Fruit fly (Drosophila melanogaster) whole organism, pupa: Measurements from ENCODE around the gene Sh.
A peak's percentile ranks its signal among the peaks of the same experiment; 100 is the strongest.

Experiments used
- CG10348 ChIP-seq: fragments of 200-800 bp; sonication (Bioruptor generic); IDR thresholded peaks from 2 replicates; pipeline ENCODE4 v1.3.6; 2022; ENCODE audit warnings: missing biosample characterization, missing genetic modification characterization
- CG12605 ChIP-seq: fragments of 200-800 bp; sonication (Bioruptor generic); IDR thresholded peaks from 2 replicates; pipeline ENCODE4 v1.3.6; 2022; ENCODE audit warnings: missing biosample characterization, missing genetic modification characterization
- CG13204 ChIP-seq: fragments of 200-800 bp; sonication (Bioruptor generic); optimal IDR thresholded peaks from 2 replicates; lab custom pipeline; 2018; ENCODE audit warnings: missing biosample characterization, mild to moderate bottlenecking, missing genetic modification characterization, moderate library complexity
- CG14655 ChIP-seq: fragments of 200-800 bp; sonication (Bioruptor generic); optimal IDR thresholded peaks from 3 replicates; lab custom pipeline; 2017; ENCODE audit warnings: mild to moderate bottlenecking, missing biosample characterization, missing genetic modification reagents, missing genetic modification characterization
- CG15710 ChIP-seq: fragments of 200-800 bp; sonication (Bioruptor generic); optimal IDR thresholded peaks from 2 replicates; lab custom pipeline; 2018; ENCODE audit warnings: missing biosample characterization, mild to moderate bottlenecking, missing genetic modification characterization, moderate library complexity
- CG17806 ChIP-seq: fragments of 200-800 bp; sonication (Bioruptor generic); optimal IDR thresholded peaks from 2 replicates; lab custom pipeline; 2018; ENCODE audit warnings: missing biosample characterization, mild to moderate bottlenecking, missing genetic modification characterization, moderate library complexity
- CG32121 ChIP-seq: fragments of 200-800 bp; sonication (Bioruptor generic); IDR thresholded peaks from 2 replicates; pipeline ENCODE4 v1.3.6; 2022; ENCODE audit warnings: missing biosample characterization, missing genetic modification characterization
- CG34367 ChIP-seq: fragments of 200-800 bp; sonication (Bioruptor generic); optimal IDR thresholded peaks from 2 replicates; lab custom pipeline; 2018; ENCODE audit warnings: missing biosample characterization, mild to moderate bottlenecking, missing genetic modification characterization
- CG4496 ChIP-seq: fragments of 200-800 bp; sonication (Bioruptor generic); IDR thresholded peaks from 3 replicates; pipeline ENCODE4 v1.3.6; 2022; ENCODE audit warnings: missing biosample characterization, missing genetic modification characterization
- CG8159 ChIP-seq: fragments of 200-800 bp; sonication (Bioruptor generic); optimal IDR thresholded peaks from 3 replicates; lab custom pipeline; 2018; ENCODE audit warnings: missing biosample characterization, mild to moderate bottlenecking, missing genetic modification characterization, moderate library complexity
- CG8301 ChIP-seq: fragments of 200-800 bp; sonication (Bioruptor generic); optimal IDR thresholded peaks from 2 replicates; lab custom pipeline; 2018; ENCODE audit warnings: missing biosample characterization, mild to moderate bottlenecking, missing genetic modification characterization
- CG9948 ChIP-seq: fragments of 200-800 bp; sonication (Bioruptor generic); optimal IDR thresholded peaks from 2 replicates; lab custom pipeline; 2018; ENCODE audit warnings: missing biosample characterization, mild to moderate bottlenecking, missing genetic modification characterization, moderate library complexity
- D1 ChIP-seq: fragments of 200-800 bp; sonication (Bioruptor generic); optimal IDR thresholded peaks from 2 replicates; lab custom pipeline; 2018; ENCODE audit warnings: missing biosample characterization, mild to moderate bottlenecking, missing genetic modification characterization, moderate library complexity
- EcR ChIP-seq: fragments of 200-800 bp; sonication (Bioruptor generic); optimal IDR thresholded peaks from 3 replicates; lab custom pipeline; 2019; ENCODE audit warnings: missing biosample characterization, missing genetic modification characterization, mild to moderate bottlenecking, moderate library complexity, missing genetic modification reagents
- Ets98B ChIP-seq: fragments of 200-800 bp; sonication (Bioruptor generic); IDR thresholded peaks from 2 replicates; pipeline ENCODE4 v1.3.6; 2022; ENCODE audit warnings: missing biosample characterization, missing genetic modification characterization
- Pif1A ChIP-seq: fragments of 200-800 bp; sonication (Bioruptor generic); optimal IDR thresholded peaks from 3 replicates; lab custom pipeline; 2016; ENCODE audit warnings: missing biosample characterization, missing genetic modification characterization
- Pif1B ChIP-seq: fragments of 200-800 bp; sonication (Bioruptor generic); optimal IDR thresholded peaks from 3 replicates; lab custom pipeline; 2016; ENCODE audit warnings: missing biosample characterization, missing genetic modification characterization
- Snoo ChIP-seq: fragments of 200-800 bp; sonication (Bioruptor generic); optimal IDR thresholded peaks from 3 replicates; lab custom pipeline; 2017; ENCODE audit warnings: missing biosample characterization, mild to moderate bottlenecking, missing genetic modification characterization, inconsistent platforms
- fd96Ca ChIP-seq: fragments of 200-800 bp; sonication (Bioruptor generic); IDR thresholded peaks from 3 replicates; pipeline ENCODE4 v1.3.6; 2022; ENCODE audit warnings: missing biosample characterization, missing genetic modification characterization
- gl ChIP-seq: fragments of 200-800 bp; sonication (Bioruptor generic); optimal IDR thresholded peaks from 2 replicates; lab custom pipeline; 2018; ENCODE audit warnings: missing biosample characterization, mild to moderate bottlenecking, missing genetic modification characterization
- rn ChIP-seq: fragments of 200-800 bp; sonication (Bioruptor generic); IDR thresholded peaks from 2 replicates; pipeline ENCODE4 v1.3.6; 2022; ENCODE audit warnings: missing biosample characterization, missing genetic modification characterization

The Sh gene

dm6 chrX:17886107-17886448 is 177.0 kb downstream of the Sh start:
- TF ChIP-seq Snoo (tag; lab: Kevin White, UChicago) (no peak), gl (tag; lab: Kevin White, UChicago) (no peak)

dm6 chrX:17885295-17885694 is 177.8 kb downstream of the Sh start:
- no peak for TF ChIP-seq CG17806 (tag; lab: Kevin White, UChicago)
- peak; percentile 37 for TF ChIP-seq EcR

dm6 chrX:17884567-17884966 is 178.5 kb downstream of the Sh start:
- TF ChIP-seq CG12605 (GFP tag; lab: Robert Waterston, UW) = no peak
- 0 out of 3 replicates have a peak, but pooled peaks have one; percentile 12 for TF ChIP-seq CG4496 (GFP tag; lab: Robert Waterston, UW)

- TF ChIP-seq CG13204 (GFP tag; lab: Kevin White, UChicago) (no peak), CG8159 (tag; lab: Kevin White, UChicago) (no peak), CG9948 (tag; lab: Kevin White, UChicago) (no peak), CG12605 (GFP tag; lab: Robert Waterston, UW) (no peak), Ets98B (GFP tag; lab: Robert Waterston, UW) (no peak)
These were observed 179.6 kb downstream of the Sh start, which contains the start of gene CG12985 for dm6 chrX:17883418-17883817. TSS of gene CG12985 (plus strand) at chrX:17883718.

dm6 chrX:17882769-17883168 is 180.3 kb downstream of the Sh start:
- no peak for TF ChIP-seq CG17806 (tag; lab: Kevin White, UChicago)
- TF ChIP-seq Pif1B (GFP tag; lab: Kevin White, UChicago) = no peak
- no peak for TF ChIP-seq D1 (tag; lab: Kevin White, UChicago)
- TF ChIP-seq CG15710 (tag; lab: Kevin White, UChicago) = no peak
- TF ChIP-seq CG14655 (GFP tag; lab: Kevin White, UChicago) = no peak
- no peak for TF ChIP-seq Snoo (tag; lab: Kevin White, UChicago)
- no peak for TF ChIP-seq CG32121 (GFP tag; lab: Robert Waterston, UW)
- no peak for TF ChIP-seq CG10348 (GFP tag; lab: Robert Waterston, UW)
- no peak for TF ChIP-seq fd96Ca (GFP tag; lab: Robert Waterston, UW)
- no peak for TF ChIP-seq CG34367 (tag; lab: Kevin White, UChicago)
- TF ChIP-seq Ets98B (GFP tag; lab: Robert Waterston, UW) = no peak

dm6 chrX:17881138-17882121 is 181.6 kb downstream of the Sh start:
- TF ChIP-seq Pif1A (GFP tag; lab: Kevin White, UChicago) (peak; percentile 9), CG10348 (GFP tag; lab: Robert Waterston, UW) (0 out of 2 replicates have a peak, but pooled peaks have one; percentile 44), EcR (peak; percentile 81), CG34367 (tag; lab: Kevin White, UChicago) (no peak), CG8301 (tag; lab: Kevin White, UChicago) (peak; percentile 67), rn (GFP tag; lab: Robert Waterston, UW) (peak; percentile 68), CG14655 (GFP tag; lab: Kevin White, UChicago) (peak; percentile 62), D1 (tag; lab: Kevin White, UChicago) (no peak), CG9948 (tag; lab: Kevin White, UChicago) (peak; percentile 27), gl (tag; lab: Kevin White, UChicago) (no peak), CG32121 (GFP tag; lab: Robert Waterston, UW) (peak; percentile 78; the same call in 1 of the 2 replicates), fd96Ca (GFP tag; lab: Robert Waterston, UW) (peak; percentile 90), Pif1B (GFP tag; lab: Kevin White, UChicago) (no peak), CG8159 (tag; lab: Kevin White, UChicago) (peak; percentile 25), CG4496 (GFP tag; lab: Robert Waterston, UW) (peak; percentile 89), CG12605 (GFP tag; lab: Robert Waterston, UW) (0 out of 2 replicates have a peak, but pooled peaks have one; percentile 33), Snoo (tag; lab: Kevin White, UChicago) (peak; percentile 53), CG15710 (tag; lab: Kevin White, UChicago) (peak; percentile 38), CG13204 (GFP tag; lab: Kevin White, UChicago) (peak; percentile 66), Ets98B (GFP tag; lab: Robert Waterston, UW) (peak; percentile 86), CG17806 (tag; lab: Kevin White, UChicago) (peak; percentile 21)
